Fruit fly (Drosophila melanogaster) S2 (cell line): ENCODE data around the gene CG32248.

Experiments
- CG8478 ChIP-seq: fragments of >200 bp; optimal IDR thresholded peaks from 2 replicates; lab custom pipeline; 2018
- CTCF ChIP-seq, 2 experiments: fragments of >200 bp; optimal IDR thresholded peaks; 2 replicates each; lab custom pipeline; 2018

DNA sequence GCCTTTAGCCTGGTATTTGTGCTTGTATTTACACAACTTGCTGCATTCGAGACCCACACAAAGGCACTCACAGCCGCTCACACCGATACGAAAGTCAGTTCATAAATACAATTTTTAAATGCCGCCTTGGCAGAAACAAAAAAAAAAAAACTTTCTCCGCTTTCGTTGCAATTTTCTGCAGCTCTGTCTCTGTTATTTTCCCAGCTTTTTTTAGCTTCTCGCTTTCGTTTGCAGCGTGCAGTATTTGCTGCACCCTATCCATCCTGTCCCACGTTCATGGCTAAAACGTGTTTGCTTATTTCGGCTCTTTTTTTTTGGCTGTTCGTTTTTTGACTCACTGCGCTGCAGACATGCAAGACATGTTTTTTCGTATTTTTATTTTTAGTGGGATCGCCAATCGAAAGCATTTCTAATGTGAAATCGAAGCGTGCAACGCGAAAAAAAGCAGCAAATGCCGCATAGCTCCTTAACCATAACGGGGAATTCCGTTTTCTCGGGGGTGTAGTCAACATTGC lies 47.9 kb downstream of the CG32248 start:
- TF ChIP-seq CG8478 (lab: Kevin White, UChicago) (no peak), CTCF (optimal IDR thresholded peaks at IDR 0.05; lab: Kevin White, UChicago) (no peak)
